Fruit fly (Drosophila melanogaster): ENCODE results near the gene Gycbeta100B.

Gene Gycbeta100B

DNA sequence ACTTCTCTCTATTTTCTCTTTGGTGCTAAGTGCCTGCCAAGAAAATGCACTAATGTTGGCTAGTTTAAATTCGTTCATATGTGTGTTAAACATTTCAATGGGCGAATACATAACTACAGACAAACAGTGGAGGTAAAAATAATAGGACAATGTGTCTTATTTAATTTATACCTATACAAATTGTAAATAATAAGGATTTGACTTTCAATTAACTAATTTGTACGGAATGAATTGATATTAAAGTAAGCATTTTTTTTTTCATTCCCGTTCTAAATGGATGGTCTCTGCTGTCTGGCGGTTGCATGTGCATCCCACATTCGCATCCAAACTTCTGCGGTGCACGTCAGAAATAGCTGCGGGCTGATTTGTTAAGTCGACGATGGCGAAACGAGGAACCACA is 12.7 kb downstream of the Gycbeta100B start:
- TF ChIP-seq pan (optimal IDR thresholded peaks at IDR 0.05): no peak
- TF ChIP-seq EcR (GFP tag; optimal IDR thresholded peaks at IDR 0.05): no peak
- no peak for TF ChIP-seq psq (optimal IDR thresholded peaks at IDR 0.05)
- TF ChIP-seq Dll (optimal IDR thresholded peaks at IDR 0.05): no peak
- no peak for TF ChIP-seq CG8478 (optimal IDR thresholded peaks at IDR 0.05)
- no peak for TF ChIP-seq usp (GFP tag; optimal IDR thresholded peaks at IDR 0.05)

DNA sequence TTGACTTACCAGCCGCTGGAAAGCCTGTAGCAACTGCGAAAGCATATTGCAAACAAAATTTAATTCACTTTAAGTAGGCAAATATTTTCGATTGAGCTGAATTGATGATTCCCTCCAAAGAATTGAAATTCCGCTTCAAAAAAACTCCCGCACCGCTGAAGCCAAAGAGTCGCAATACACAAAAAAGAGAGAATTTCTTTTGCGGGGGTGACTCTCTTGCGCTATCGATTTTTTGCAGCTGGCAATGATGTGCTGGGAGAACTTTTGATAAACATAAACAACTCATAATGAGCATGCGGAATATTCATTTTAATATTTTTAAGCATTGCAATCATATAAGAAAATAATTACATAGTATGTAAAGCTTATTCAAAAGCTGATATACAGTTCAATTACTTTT is 34.2 kb downstream of the Gycbeta100B start:
- no peak for TF ChIP-seq EcR (GFP tag; optimal IDR thresholded peaks at IDR 0.05)
- TF ChIP-seq CG8478 (optimal IDR thresholded peaks at IDR 0.05): no peak
- TF ChIP-seq psq (optimal IDR thresholded peaks at IDR 0.05): no peak
- TF ChIP-seq usp (GFP tag; optimal IDR thresholded peaks at IDR 0.05): no peak
- TF ChIP-seq pan (optimal IDR thresholded peaks at IDR 0.05): no peak
- no peak for TF ChIP-seq Dll (optimal IDR thresholded peaks at IDR 0.05)

DNA sequence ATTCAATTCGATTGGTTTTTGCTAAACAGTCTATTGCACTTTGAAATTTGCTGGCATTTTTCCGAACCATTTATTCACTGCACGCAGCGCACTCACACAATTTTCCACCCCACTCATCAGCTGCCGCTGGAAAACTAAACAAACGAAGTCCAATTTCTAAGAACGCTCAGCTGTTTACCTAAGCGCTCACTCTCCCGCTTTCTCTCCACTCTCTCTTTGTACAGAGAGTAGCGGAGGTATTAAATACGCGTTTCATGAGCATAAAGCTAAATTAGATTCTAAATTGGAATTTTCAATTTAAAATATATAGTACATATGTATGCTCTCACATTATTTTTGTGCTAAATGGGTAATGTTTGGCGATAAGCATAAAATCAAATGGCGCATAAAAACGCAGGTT is 34.8 kb downstream of the Gycbeta100B start, which contains the start of gene stops:
stops (minus strand) TSS at position 139 of the 400 bp plus-strand sequence.
- TF ChIP-seq psq (optimal IDR thresholded peaks at IDR 0.05) (no peak), EcR (GFP tag; optimal IDR thresholded peaks at IDR 0.05) (no peak), Dll (optimal IDR thresholded peaks at IDR 0.05) (no peak), CG8478 (optimal IDR thresholded peaks at IDR 0.05) (no peak), pan (optimal IDR thresholded peaks at IDR 0.05) (no peak), usp (GFP tag; optimal IDR thresholded peaks at IDR 0.05) (no peak)

DNA sequence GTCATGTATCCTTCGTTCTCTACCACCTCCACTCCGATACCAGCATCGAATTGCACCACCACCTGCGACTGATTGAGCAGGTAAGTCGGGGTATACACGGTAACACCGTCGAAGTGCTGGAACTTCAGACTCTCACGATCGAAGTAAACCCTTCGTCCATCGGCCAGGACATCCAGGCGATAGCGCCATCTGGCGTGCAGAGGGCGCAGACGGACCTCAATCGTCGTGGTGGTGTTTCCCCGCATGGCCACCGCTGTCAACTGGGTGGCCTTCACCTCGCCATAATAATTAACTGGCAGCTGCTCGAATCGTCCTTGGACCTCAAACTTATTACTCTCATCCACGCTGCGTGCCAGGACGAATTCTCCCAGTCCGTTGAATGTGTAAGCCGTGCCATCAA is 47.6 kb downstream of the Gycbeta100B start:
- TF ChIP-seq CG8478 (optimal IDR thresholded peaks at IDR 0.05) (no peak), Dll (optimal IDR thresholded peaks at IDR 0.05) (no peak), pan (optimal IDR thresholded peaks at IDR 0.05) (no peak), usp (GFP tag; optimal IDR thresholded peaks at IDR 0.05) (no peak), EcR (GFP tag; optimal IDR thresholded peaks at IDR 0.05) (no peak), psq (optimal IDR thresholded peaks at IDR 0.05) (no peak)

DNA sequence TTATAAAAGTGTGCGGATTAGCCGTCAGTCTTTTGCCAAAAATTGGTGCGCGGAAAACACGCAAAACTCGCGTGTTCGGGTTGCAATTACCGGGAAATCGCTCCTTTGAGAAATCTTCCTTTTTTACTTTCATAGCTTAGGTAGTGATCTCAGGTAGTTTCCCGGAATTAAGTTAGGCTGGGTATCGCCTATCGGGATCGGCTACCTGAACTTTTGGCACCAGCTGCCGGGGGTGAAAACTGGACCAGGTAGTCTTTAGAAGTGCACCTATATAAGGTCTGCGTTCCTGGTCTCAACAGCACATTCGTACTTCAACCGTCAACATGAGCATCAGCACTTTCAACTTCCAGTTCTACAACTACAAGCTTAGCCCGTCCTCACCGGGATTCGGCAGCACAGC is 58.9 kb downstream of the Gycbeta100B start, which contains the start of gene bnk:
bnk (plus strand) TSS at position 301 of the 400 bp plus-strand sequence.
- no peak for TF ChIP-seq pan (optimal IDR thresholded peaks at IDR 0.05)
- TF ChIP-seq EcR (GFP tag; optimal IDR thresholded peaks at IDR 0.05): no peak
- TF ChIP-seq Dll (optimal IDR thresholded peaks at IDR 0.05): no peak
- TF ChIP-seq psq (optimal IDR thresholded peaks at IDR 0.05): no peak
- no peak for TF ChIP-seq CG8478 (optimal IDR thresholded peaks at IDR 0.05)
- no peak for TF ChIP-seq usp (GFP tag; optimal IDR thresholded peaks at IDR 0.05)

DNA sequence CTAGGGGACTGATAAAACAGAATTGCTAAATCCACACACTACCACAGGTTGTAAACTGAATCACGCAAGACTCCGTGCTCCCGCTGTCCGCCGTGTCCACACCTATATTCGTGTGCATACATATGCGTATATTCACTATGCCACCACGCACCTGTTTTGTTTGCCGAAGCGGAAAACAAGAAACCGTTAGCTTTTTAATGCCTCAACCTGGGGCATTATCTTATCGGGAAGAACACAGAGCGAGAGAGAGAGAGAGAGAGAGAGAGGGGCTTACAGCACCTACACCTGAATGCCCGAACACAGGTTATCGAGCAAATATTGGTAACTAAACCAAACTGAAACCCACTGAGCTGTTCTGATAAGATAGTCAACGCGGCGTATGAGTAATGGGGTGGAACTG is 60.4 kb downstream of the Gycbeta100B start:
- TF ChIP-seq usp (GFP tag; optimal IDR thresholded peaks at IDR 0.05) (no peak), pan (optimal IDR thresholded peaks at IDR 0.05) (no peak), EcR (GFP tag; optimal IDR thresholded peaks at IDR 0.05) (no peak), CG8478 (optimal IDR thresholded peaks at IDR 0.05) (no peak), psq (optimal IDR thresholded peaks at IDR 0.05) (no peak), Dll (optimal IDR thresholded peaks at IDR 0.05) (no peak)

DNA sequence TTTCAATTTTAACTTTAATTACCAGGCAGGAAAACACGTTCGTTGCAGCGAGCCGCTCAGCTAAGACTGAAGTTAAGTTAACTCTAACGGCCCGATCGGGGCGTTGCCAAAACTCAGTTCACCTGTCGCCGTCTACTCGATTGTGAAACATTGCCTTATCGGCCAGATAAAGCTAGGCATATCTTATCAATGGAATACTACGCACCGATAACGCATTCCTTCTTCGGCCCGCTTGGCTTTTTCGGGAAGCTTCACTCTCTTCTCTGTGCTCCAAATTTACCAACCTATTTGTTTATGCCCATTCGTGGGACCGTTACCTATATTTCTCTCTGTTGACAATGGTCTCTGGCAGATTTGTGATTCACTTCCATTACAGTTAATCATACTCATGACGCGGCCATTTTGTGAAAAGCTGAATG is 61.5 kb downstream of the Gycbeta100B start, which contains the start of gene mesh:
mesh (minus strand) TSS at position 68 of the 419 bp plus-strand sequence.
- TF ChIP-seq Dll (optimal IDR thresholded peaks at IDR 0.05): no peak
- TF ChIP-seq EcR (GFP tag; optimal IDR thresholded peaks at IDR 0.05): no peak
- no peak for TF ChIP-seq usp (GFP tag; optimal IDR thresholded peaks at IDR 0.05)
- TF ChIP-seq psq (optimal IDR thresholded peaks at IDR 0.05): no peak
- no peak for TF ChIP-seq CG8478 (optimal IDR thresholded peaks at IDR 0.05)
- TF ChIP-seq pan (optimal IDR thresholded peaks at IDR 0.05): no peak

DNA sequence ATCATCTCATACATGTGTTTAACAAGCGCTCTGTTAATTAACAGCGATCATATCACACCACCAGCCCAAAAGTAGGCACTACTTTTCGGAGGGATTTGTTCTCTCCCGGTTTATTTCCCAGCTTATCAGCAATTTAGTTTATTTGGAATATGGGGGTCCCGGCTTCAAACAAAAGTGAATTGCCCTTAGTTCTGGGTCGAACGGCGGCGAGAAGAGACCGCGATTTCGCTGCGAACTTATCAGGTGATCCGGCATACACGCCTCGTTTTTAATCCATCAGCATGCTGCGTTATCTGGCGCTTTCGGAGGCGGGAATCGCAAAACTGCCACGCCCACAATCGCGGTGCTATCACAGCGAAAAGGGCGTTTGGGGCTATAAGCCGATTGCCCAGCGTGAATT is 62.5 kb downstream of the Gycbeta100B start, which contains the start of gene CG1544:
CG1544 (plus strand) TSS at position 186 of the 400 bp plus-strand sequence.
- TF ChIP-seq psq (optimal IDR thresholded peaks at IDR 0.05) (no peak), EcR (GFP tag; optimal IDR thresholded peaks at IDR 0.05) (no peak), CG8478 (optimal IDR thresholded peaks at IDR 0.05) (no peak)

DNA sequence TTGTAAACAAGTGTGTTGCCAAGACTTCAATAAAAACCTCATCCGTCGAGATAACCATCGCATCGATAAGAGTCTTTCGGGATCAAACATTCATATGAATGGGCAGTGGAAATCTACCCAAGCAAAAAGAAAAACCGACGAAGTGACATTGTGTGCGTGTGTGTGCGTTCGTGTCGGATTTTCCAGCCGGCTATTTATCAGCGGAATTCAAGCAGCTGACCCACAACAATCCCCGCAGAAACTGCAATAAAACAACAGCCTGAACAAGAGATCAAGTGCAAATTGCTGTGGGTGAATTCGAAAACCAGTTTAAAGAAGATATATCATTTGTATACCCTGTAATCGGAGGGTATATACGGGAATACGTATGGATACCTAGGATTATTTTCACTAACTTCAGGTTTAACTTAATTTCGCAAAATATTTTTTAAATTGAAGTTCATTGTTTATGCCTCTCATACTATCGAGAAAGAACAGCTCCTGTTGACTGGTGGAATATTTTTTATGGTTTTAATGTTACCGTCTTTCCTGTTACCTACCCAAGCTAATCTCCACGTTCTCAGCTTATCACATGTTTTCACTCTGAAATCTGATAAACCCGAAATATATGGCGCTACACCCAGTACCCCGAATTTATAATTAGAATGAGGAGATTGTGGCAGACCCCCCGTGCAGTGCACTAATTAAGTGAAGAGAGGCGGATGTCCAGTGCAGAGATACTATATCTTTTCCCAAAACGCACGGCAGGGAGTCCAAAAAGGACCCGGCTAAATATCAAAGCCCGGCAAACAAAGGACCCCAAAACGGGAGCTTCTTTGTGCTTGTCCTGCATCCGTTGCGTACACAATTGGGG is 63.2 kb downstream of the Gycbeta100B start:
- TF ChIP-seq psq (optimal IDR thresholded peaks at IDR 0.05) (no peak), pan (optimal IDR thresholded peaks at IDR 0.05) (peak; percentile 61)

DNA sequence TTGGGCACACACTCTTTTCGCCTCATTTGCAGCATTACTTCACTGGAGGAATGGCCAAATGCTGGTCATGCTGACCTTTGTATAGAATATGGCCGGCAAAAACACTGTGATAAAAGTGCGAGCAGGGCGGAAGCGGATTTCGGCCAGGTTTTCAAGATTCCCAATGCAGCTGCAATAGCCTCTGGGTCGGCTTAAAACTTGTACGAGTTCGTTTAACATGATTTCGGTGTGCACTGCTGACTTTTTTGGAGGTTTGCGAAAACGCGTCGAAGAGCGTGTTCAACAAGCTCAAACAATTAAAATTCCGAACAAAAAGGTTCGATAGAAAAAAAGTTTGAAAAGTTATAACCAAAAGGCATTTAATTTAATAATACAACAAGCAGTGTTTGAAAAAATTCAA is 76.4 kb downstream of the Gycbeta100B start, which contains the start of gene chp:
chp (minus strand) TSS at position 101 of the 400 bp plus-strand sequence.
- no peak for TF ChIP-seq psq (optimal IDR thresholded peaks at IDR 0.05)
- no peak for TF ChIP-seq usp (GFP tag; optimal IDR thresholded peaks at IDR 0.05)
- no peak for TF ChIP-seq pan (optimal IDR thresholded peaks at IDR 0.05)
- TF ChIP-seq CG8478 (optimal IDR thresholded peaks at IDR 0.05): no peak
- no peak for TF ChIP-seq EcR (GFP tag; optimal IDR thresholded peaks at IDR 0.05)
- no peak for TF ChIP-seq Dll (optimal IDR thresholded peaks at IDR 0.05)

DNA sequence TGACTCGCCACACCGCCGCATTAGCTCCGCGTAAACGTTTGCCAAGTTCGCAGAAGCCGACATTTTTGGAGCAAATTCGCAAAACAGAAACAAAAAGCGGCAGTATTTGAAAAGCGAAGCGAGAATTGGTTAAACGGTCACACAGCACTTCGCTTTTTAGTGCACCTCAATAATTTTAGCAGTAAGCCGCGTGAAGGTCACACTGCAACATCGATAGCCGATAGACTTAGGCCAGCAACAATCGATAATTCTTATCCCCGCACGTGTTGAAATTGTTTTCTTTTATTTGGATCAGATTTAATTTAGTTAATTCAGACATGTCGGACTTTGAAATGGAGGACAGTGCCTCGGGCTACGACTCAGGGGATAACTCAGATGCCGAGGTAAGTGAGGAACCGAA is 79.0 kb downstream of the Gycbeta100B start, which contains the start of the genes Zwilch and CG1542:
Zwilch (minus strand) TSS at position 150 of the 400 bp plus-strand sequence.
CG1542 (plus strand) TSS at position 232 of the 400 bp plus-strand sequence.
- TF ChIP-seq EcR (GFP tag; optimal IDR thresholded peaks at IDR 0.05): no peak
- TF ChIP-seq pan (optimal IDR thresholded peaks at IDR 0.05): no peak
- no peak for TF ChIP-seq CG8478 (optimal IDR thresholded peaks at IDR 0.05)
- TF ChIP-seq usp (GFP tag; optimal IDR thresholded peaks at IDR 0.05): no peak
- no peak for TF ChIP-seq psq (optimal IDR thresholded peaks at IDR 0.05)
- no peak for TF ChIP-seq Dll (optimal IDR thresholded peaks at IDR 0.05)

DNA sequence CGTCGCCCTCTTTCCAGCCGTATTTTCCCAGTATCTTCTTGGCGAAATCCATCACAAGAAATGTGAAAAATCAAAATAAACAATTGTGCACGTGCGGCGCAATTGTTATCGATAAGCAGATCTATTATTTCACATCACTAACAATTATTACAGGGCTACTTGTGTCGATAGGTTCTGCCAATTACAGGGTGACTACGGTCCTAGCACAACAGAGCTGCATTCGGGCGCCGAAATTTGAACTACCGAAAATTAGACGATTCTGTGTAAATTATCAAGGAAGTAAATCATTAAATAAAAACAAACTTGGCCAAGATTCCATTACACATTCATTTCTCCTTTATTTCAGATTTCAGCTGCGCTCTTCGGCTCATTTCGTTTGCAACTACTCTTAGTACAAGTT is 81.6 kb downstream of the Gycbeta100B start, which contains the start of gene CG15561:
CG15561 (minus strand) TSS at position 113 of the 400 bp plus-strand sequence.
- TF ChIP-seq usp (GFP tag; optimal IDR thresholded peaks at IDR 0.05) (no peak), psq (optimal IDR thresholded peaks at IDR 0.05) (no peak), pan (optimal IDR thresholded peaks at IDR 0.05) (no peak), Dll (optimal IDR thresholded peaks at IDR 0.05) (no peak), EcR (GFP tag; optimal IDR thresholded peaks at IDR 0.05) (no peak), CG8478 (optimal IDR thresholded peaks at IDR 0.05) (no peak)

Measured in whole organism.